Fruit fly (Drosophila melanogaster) whole organism, pupa: ENCODE data around the gene twe.

Experiments
- CG14655 ChIP-seq: fragments of 200-800 bp; sonication (Bioruptor generic); optimal IDR thresholded peaks from 3 replicates; lab custom pipeline; 2017; ENCODE audit warnings: mild to moderate bottlenecking, missing biosample characterization, missing genetic modification reagents, missing genetic modification characterization
- CG15710 ChIP-seq: fragments of 200-800 bp; sonication (Bioruptor generic); optimal IDR thresholded peaks from 2 replicates; lab custom pipeline; 2018; ENCODE audit warnings: missing biosample characterization, mild to moderate bottlenecking, missing genetic modification characterization, moderate library complexity
- CG17806 ChIP-seq: fragments of 200-800 bp; sonication (Bioruptor generic); optimal IDR thresholded peaks from 2 replicates; lab custom pipeline; 2018; ENCODE audit warnings: missing biosample characterization, mild to moderate bottlenecking, missing genetic modification characterization, moderate library complexity
- CG34367 ChIP-seq: fragments of 200-800 bp; sonication (Bioruptor generic); optimal IDR thresholded peaks from 2 replicates; lab custom pipeline; 2018; ENCODE audit warnings: missing biosample characterization, mild to moderate bottlenecking, missing genetic modification characterization
- CG4496 ChIP-seq: fragments of 200-800 bp; sonication (Bioruptor generic); IDR thresholded peaks from 3 replicates; pipeline ENCODE4 v1.3.6; 2022; ENCODE audit warnings: missing biosample characterization, missing genetic modification characterization
- CG9948 ChIP-seq: fragments of 200-800 bp; sonication (Bioruptor generic); optimal IDR thresholded peaks from 2 replicates; lab custom pipeline; 2018; ENCODE audit warnings: missing biosample characterization, mild to moderate bottlenecking, missing genetic modification characterization, moderate library complexity
- D1 ChIP-seq: fragments of 200-800 bp; sonication (Bioruptor generic); optimal IDR thresholded peaks from 2 replicates; lab custom pipeline; 2018; ENCODE audit warnings: missing biosample characterization, mild to moderate bottlenecking, missing genetic modification characterization, moderate library complexity
- EcR ChIP-seq: fragments of 200-800 bp; sonication (Bioruptor generic); optimal IDR thresholded peaks from 3 replicates; lab custom pipeline; 2019; ENCODE audit warnings: missing biosample characterization, missing genetic modification characterization, mild to moderate bottlenecking, moderate library complexity, missing genetic modification reagents
- Ets98B ChIP-seq: fragments of 200-800 bp; sonication (Bioruptor generic); IDR thresholded peaks from 2 replicates; pipeline ENCODE4 v1.3.6; 2022; ENCODE audit warnings: missing biosample characterization, missing genetic modification characterization
- Pif1A ChIP-seq: fragments of 200-800 bp; sonication (Bioruptor generic); optimal IDR thresholded peaks from 3 replicates; lab custom pipeline; 2016; ENCODE audit warnings: missing biosample characterization, missing genetic modification characterization
- Pif1B ChIP-seq: fragments of 200-800 bp; sonication (Bioruptor generic); optimal IDR thresholded peaks from 3 replicates; lab custom pipeline; 2016; ENCODE audit warnings: missing biosample characterization, missing genetic modification characterization
- Snoo ChIP-seq: fragments of 200-800 bp; sonication (Bioruptor generic); optimal IDR thresholded peaks from 3 replicates; lab custom pipeline; 2017; ENCODE audit warnings: missing biosample characterization, mild to moderate bottlenecking, missing genetic modification characterization, inconsistent platforms
- fd96Ca ChIP-seq: fragments of 200-800 bp; sonication (Bioruptor generic); IDR thresholded peaks from 3 replicates; pipeline ENCODE4 v1.3.6; 2022; ENCODE audit warnings: missing biosample characterization, missing genetic modification characterization
- gl ChIP-seq: fragments of 200-800 bp; sonication (Bioruptor generic); optimal IDR thresholded peaks from 2 replicates; lab custom pipeline; 2018; ENCODE audit warnings: missing biosample characterization, mild to moderate bottlenecking, missing genetic modification characterization

dm6 chr2L:16288393-16288731, 26.7 kb upstream of the twe start:
- no peak for TF ChIP-seq gl (tag; lab: Kevin White, UChicago)
- no peak for TF ChIP-seq EcR
- no peak for TF ChIP-seq Snoo (tag; lab: Kevin White, UChicago)
- TF ChIP-seq CG15710 (tag; lab: Kevin White, UChicago) = no peak
- TF ChIP-seq CG14655 = no peak
- no peak for TF ChIP-seq Ets98B (GFP tag; lab: Robert Waterston, UW)
- TF ChIP-seq CG17806 (tag; lab: Kevin White, UChicago) = no peak
- TF ChIP-seq fd96Ca (GFP tag; lab: Robert Waterston, UW) = no peak
- no peak for TF ChIP-seq D1 (tag; lab: Kevin White, UChicago)
- TF ChIP-seq Pif1B (GFP tag; lab: Kevin White, UChicago) = no peak
- no peak for TF ChIP-seq CG4496
- no peak for TF ChIP-seq CG9948
- TF ChIP-seq Pif1A (GFP tag; lab: Kevin White, UChicago) = no peak
- no peak for TF ChIP-seq CG34367 (tag; lab: Kevin White, UChicago)
